Worm (Caenorhabditis elegans) whole organism, late embryonic: ENCODE results near the gene srx-92.

Source experiments
- C38D4.7 ChIP-seq: fragments of 200-800 bp; sonication (Bioruptor generic); optimal IDR thresholded peaks from 2 replicates; lab custom pipeline; 2018; ENCODE audit warnings: mild to moderate bottlenecking, missing genetic modification characterization, moderate library complexity, missing compliant biosample characterization
- K09A11.1 ChIP-seq: sonication (generic microtip); optimal IDR thresholded peaks from 2 replicates; lab custom pipeline; 2017; ENCODE audit warnings: antibody characterized with exemption, mild to moderate bottlenecking, missing genetic modification characterization, missing compliant biosample characterization; ENCODE audit not compliant: insufficient read depth
- Y22D7AL.16 ChIP-seq: sonication (generic microtip); optimal IDR thresholded peaks from 2 replicates; lab custom pipeline; 2016; ENCODE audit warnings: missing genetic modification characterization, missing compliant biosample characterization
- ceh-18 ChIP-seq: sonication (generic microtip); optimal IDR thresholded peaks from 2 replicates; lab custom pipeline; 2016; ENCODE audit warnings: missing genetic modification characterization, missing compliant biosample characterization
- ceh-2 ChIP-seq: sonication (generic microtip); optimal IDR thresholded peaks from 2 replicates; lab custom pipeline; 2016; ENCODE audit warnings: missing genotype, missing genetic modification characterization, missing compliant biosample characterization
- ceh-24 ChIP-seq: sonication (generic microtip); optimal IDR thresholded peaks from 2 replicates; lab custom pipeline; 2016; ENCODE audit warnings: mild to moderate bottlenecking, missing genetic modification characterization, missing compliant biosample characterization
- ceh-30 ChIP-seq: fragments of 150-350 bp; optimal IDR thresholded peaks from 2 replicates; lab custom pipeline; 2014; ENCODE audit warnings: missing biosample characterization, missing genetic modification characterization
- ceh-31 ChIP-seq: sonication (generic microtip); optimal IDR thresholded peaks from 2 replicates; lab custom pipeline; 2016; ENCODE audit warnings: missing genetic modification characterization, missing compliant biosample characterization
- ceh-9 ChIP-seq: sonication (generic microtip); optimal IDR thresholded peaks from 2 replicates; lab custom pipeline; 2016; ENCODE audit warnings: mild to moderate bottlenecking, missing genetic modification characterization, inconsistent platforms, missing compliant biosample characterization
- che-1 ChIP-seq: sonication (generic microtip); optimal IDR thresholded peaks from 2 replicates; lab custom pipeline; 2016; ENCODE audit warnings: mild to moderate bottlenecking, missing genetic modification characterization, missing compliant biosample characterization
- dmd-4 ChIP-seq: sonication (generic microtip); optimal IDR thresholded peaks from 2 replicates; lab custom pipeline; 2016; ENCODE audit warnings: borderline replicate concordance, missing genetic modification characterization, missing compliant biosample characterization
- elt-4 ChIP-seq: sonication (generic microtip); optimal IDR thresholded peaks from 2 replicates; lab custom pipeline; 2016; ENCODE audit warnings: missing genetic modification characterization, missing compliant biosample characterization
- ets-4 ChIP-seq: sonication (generic microtip); optimal IDR thresholded peaks from 2 replicates; lab custom pipeline; 2016; ENCODE audit warnings: missing genetic modification characterization, missing compliant biosample characterization
- eyg-1 ChIP-seq: sonication (generic microtip); optimal IDR thresholded peaks from 2 replicates; lab custom pipeline; 2016; ENCODE audit warnings: missing genotype, missing genetic modification characterization, missing compliant biosample characterization
- fkh-6 ChIP-seq: sonication (generic microtip); optimal IDR thresholded peaks from 2 replicates; lab custom pipeline; 2016; ENCODE audit warnings: missing genetic modification characterization, missing compliant biosample characterization
- hlh-15 ChIP-seq: sonication (generic microtip); optimal IDR thresholded peaks from 2 replicates; lab custom pipeline; 2016; ENCODE audit warnings: missing genetic modification characterization, missing compliant biosample characterization
- lim-6 ChIP-seq: sonication (generic microtip); optimal IDR thresholded peaks from 2 replicates; lab custom pipeline; 2016; ENCODE audit warnings: missing genetic modification characterization, missing compliant biosample characterization
- madf-2 ChIP-seq: sonication (generic microtip); optimal IDR thresholded peaks from 2 replicates; lab custom pipeline; 2017; ENCODE audit warnings: missing genetic modification characterization, missing compliant biosample characterization
- nfya-1 ChIP-seq: sonication (generic microtip); optimal IDR thresholded peaks from 2 replicates; lab custom pipeline; 2017; ENCODE audit warnings: missing genetic modification characterization, mild to moderate bottlenecking, missing compliant biosample characterization, antibody characterized with exemption, moderate library complexity
- nhr-232 ChIP-seq: sonication (generic microtip); optimal IDR thresholded peaks from 2 replicates; lab custom pipeline; 2016; ENCODE audit warnings: missing genetic modification characterization, missing compliant biosample characterization
- npax-4 ChIP-seq: sonication (generic microtip); optimal IDR thresholded peaks from 2 replicates; lab custom pipeline; 2016; ENCODE audit warnings: missing genetic modification characterization, missing compliant biosample characterization
- odd-2 ChIP-seq: sonication (generic microtip); optimal IDR thresholded peaks from 2 replicates; lab custom pipeline; 2017; ENCODE audit warnings: antibody characterized with exemption, mild to moderate bottlenecking, missing genetic modification characterization, missing compliant biosample characterization
- pag-3 ChIP-seq: sonication (generic microtip); optimal IDR thresholded peaks from 2 replicates; lab custom pipeline; 2016; ENCODE audit warnings: missing compliant biosample characterization, missing genetic modification characterization, borderline replicate concordance
- pat-9 ChIP-seq: fragments of 200-800 bp; sonication (Bioruptor generic); optimal IDR thresholded peaks from 2 replicates; lab custom pipeline; 2018; ENCODE audit warnings: mild to moderate bottlenecking, missing genetic modification characterization, moderate library complexity, missing compliant biosample characterization
- pha-4 ChIP-seq: fragments of 150-350 bp; optimal IDR thresholded peaks from 2 replicates; lab custom pipeline; 2018; ENCODE audit warnings: missing biosample characterization, missing genetic modification reagents, missing genetic modification characterization
- pros-1 ChIP-seq: fragments of 150-350 bp; optimal IDR thresholded peaks from 2 replicates; lab custom pipeline; 2014; ENCODE audit warnings: missing biosample characterization, missing genetic modification reagents, missing genetic modification characterization
- sdc-2 ChIP-seq: sonication (generic microtip); optimal IDR thresholded peaks from 2 replicates; lab custom pipeline; 2016; ENCODE audit warnings: missing genotype, missing genetic modification characterization, missing compliant biosample characterization
- sox-4 ChIP-seq: sonication (generic microtip); optimal IDR thresholded peaks from 2 replicates; lab custom pipeline; 2017; ENCODE audit warnings: mild to moderate bottlenecking, missing genetic modification characterization, inconsistent platforms, missing compliant biosample characterization
- syd-9 ChIP-seq: sonication (generic microtip); optimal IDR thresholded peaks from 2 replicates; lab custom pipeline; 2016; ENCODE audit warnings: mild to moderate bottlenecking, missing genetic modification characterization, moderate library complexity, missing compliant biosample characterization
- tbx-7 ChIP-seq: sonication (generic microtip); optimal IDR thresholded peaks from 2 replicates; lab custom pipeline; 2016; ENCODE audit warnings: missing genotype, missing genetic modification characterization, missing compliant biosample characterization
- ttx-3 ChIP-seq: sonication (generic microtip); optimal IDR thresholded peaks from 2 replicates; lab custom pipeline; 2016; ENCODE audit warnings: missing genetic modification reagents, missing genetic modification characterization, missing compliant biosample characterization
- unc-55 ChIP-seq: sonication (generic microtip); optimal IDR thresholded peaks from 2 replicates; lab custom pipeline; 2017; ENCODE audit warnings: missing biosample characterization, missing genetic modification reagents, missing genetic modification characterization

srx-92 gene

ce11 chrV:7355464-7355863 is 30.3 kb upstream of the srx-92 start, which contains the start of gene tag-293:
Gene tag-293 (minus strand): TSS chrV:7355564.
- TF ChIP-seq elt-4 (tag; lab: Kevin White, UChicago) (no peak), nfya-1 (tag; lab: Kevin White, UChicago) (no peak), ceh-18 (tag; lab: Kevin White, UChicago) (no peak), ceh-9 (tag; lab: Kevin White, UChicago) (no peak), hlh-15 (tag; lab: Kevin White, UChicago) (no peak), tbx-7 (tag; lab: Kevin White, UChicago) (no peak), Y22D7AL.16 (no peak), fkh-6 (tag; lab: Kevin White, UChicago) (no peak), ceh-31 (tag; lab: Kevin White, UChicago) (no peak), sdc-2 (no peak), pat-9 (tag; lab: Kevin White, UChicago) (no peak), pros-1 (tag; lab: Kevin White, UChicago) (no peak), madf-2 (tag; lab: Kevin White, UChicago) (no peak), eyg-1 (tag; lab: Kevin White, UChicago) (no peak), pag-3 (tag; lab: Kevin White, UChicago) (no peak)

- TF ChIP-seq dmd-4 (tag; lab: Kevin White, UChicago), result no peak
- no peak for TF ChIP-seq syd-9 (tag; lab: Kevin White, UChicago)
- no peak for TF ChIP-seq fkh-6 (tag; lab: Kevin White, UChicago)
- TF ChIP-seq K09A11.1 (tag; lab: Kevin White, UChicago), result no peak
- TF ChIP-seq pag-3 (tag; lab: Kevin White, UChicago), result no peak
- TF ChIP-seq nfya-1 (tag; lab: Kevin White, UChicago), result no peak
- TF ChIP-seq ceh-2 (tag; lab: Kevin White, UChicago), result no peak
- no peak for TF ChIP-seq ttx-3
- no peak for TF ChIP-seq ceh-31 (tag; lab: Kevin White, UChicago)
- no peak for TF ChIP-seq C38D4.7 (GFP tag; lab: Kevin White, UChicago)
- TF ChIP-seq nhr-232 (tag; lab: Kevin White, UChicago), result no peak
- TF ChIP-seq npax-4 (tag; lab: Kevin White, UChicago), result no peak
- TF ChIP-seq pha-4 (tag; lab: Kevin White, UChicago), result no peak
- no peak for TF ChIP-seq unc-55 (GFP tag; lab: Kevin White, UChicago)
- TF ChIP-seq sox-4 (tag; lab: Kevin White, UChicago), result no peak
- TF ChIP-seq eyg-1 (tag; lab: Kevin White, UChicago), result no peak
- TF ChIP-seq ceh-18 (tag; lab: Kevin White, UChicago), result no peak
- TF ChIP-seq, all 69 proteins: peak for 0
These were observed 28.4 kb upstream of the srx-92 start for ce11 chrV:7353602-7354001.

- TF ChIP-seq tbx-7 (tag; lab: Kevin White, UChicago) (no peak), ets-4 (tag; lab: Kevin White, UChicago) (no peak), ceh-30 (tag; lab: Kevin White, UChicago) (no peak), hlh-15 (tag; lab: Kevin White, UChicago) (no peak), ceh-24 (tag; lab: Kevin White, UChicago) (no peak), ceh-18 (tag; lab: Kevin White, UChicago) (no peak), lim-6 (tag; lab: Kevin White, UChicago) (no peak), elt-4 (tag; lab: Kevin White, UChicago) (no peak), odd-2 (tag; lab: Kevin White, UChicago) (no peak), npax-4 (tag; lab: Kevin White, UChicago) (no peak), che-1 (tag; lab: Kevin White, UChicago) (no peak), pha-4 (tag; lab: Kevin White, UChicago) (no peak), nfya-1 (tag; lab: Kevin White, UChicago) (no peak)
These were observed 27.2 kb upstream of the srx-92 start, which contains the start of the genes srh-231 and srh-275 for ce11 chrV:7352186-7353053. Gene srh-231 (minus strand): TSS chrV:7352236. Gene srh-275 (plus strand): TSS chrV:7353003.
